Fruit fly (Drosophila melanogaster) whole organism, prepupa: Measurements from ENCODE around the gene Lrpprc2.

Experiments
- Blimp-1 ChIP-seq: fragments of 200-800 bp; sonication (Bioruptor generic); optimal IDR thresholded peaks from 3 replicates; lab custom pipeline; 2017; ENCODE audit warnings: missing biosample characterization, missing genetic modification characterization, mild to moderate bottlenecking, moderate library complexity, missing genetic modification reagents
- CG10631 ChIP-seq: fragments of 200-800 bp; sonication (Bioruptor generic); optimal IDR thresholded peaks from 2 replicates; lab custom pipeline; 2016; ENCODE audit warnings: missing biosample characterization, missing genetic modification characterization
- CG10669 ChIP-seq: fragments of 200-800 bp; sonication (Bioruptor generic); optimal IDR thresholded peaks from 3 replicates; lab custom pipeline; 2018; ENCODE audit warnings: missing biosample characterization, mild to moderate bottlenecking, missing genetic modification characterization, moderate library complexity
- CG11902 ChIP-seq: fragments of 200-800 bp; sonication (Bioruptor generic); optimal IDR thresholded peaks from 3 replicates; lab custom pipeline; 2016; ENCODE audit warnings: missing biosample characterization, missing genetic modification characterization
- CG15336 ChIP-seq: fragments of 200-800 bp; sonication (Bioruptor generic); IDR thresholded peaks from 2 replicates; pipeline ENCODE4 v1.3.6; 2022; ENCODE audit warnings: missing biosample characterization, missing genetic modification characterization
- CG3032 ChIP-seq: fragments of 200-800 bp; optimal IDR thresholded peaks from 2 replicates; lab custom pipeline; 2019; ENCODE audit warnings: missing biosample characterization, mild to moderate bottlenecking, missing genetic modification characterization, moderate library complexity
- CG34406 ChIP-seq: fragments of 200-800 bp; sonication (Bioruptor generic); optimal IDR thresholded peaks from 3 replicates; lab custom pipeline; 2016; ENCODE audit warnings: missing biosample characterization, missing genetic modification characterization
- CG3919 ChIP-seq: fragments of 200-800 bp; sonication (Bioruptor generic); optimal IDR thresholded peaks from 3 replicates; lab custom pipeline; 2016; ENCODE audit warnings: missing biosample characterization, missing genetic modification characterization
- CG4318 ChIP-seq: fragments of 200-800 bp; sonication (Bioruptor generic); optimal IDR thresholded peaks from 3 replicates; lab custom pipeline; 2017; ENCODE audit warnings: missing biosample characterization, mild to moderate bottlenecking, missing genetic modification characterization
- CG6163 ChIP-seq: fragments of 200-800 bp; sonication (Bioruptor generic); IDR thresholded peaks from 3 replicates; pipeline ENCODE4 v1.3.6; 2022; ENCODE audit warnings: missing biosample characterization, missing genetic modification characterization
- CG6276 ChIP-seq: fragments of 200-800 bp; sonication (Bioruptor generic); optimal IDR thresholded peaks from 2 replicates; lab custom pipeline; 2017; ENCODE audit warnings: missing biosample characterization, mild to moderate bottlenecking, missing genetic modification characterization
- CG6808 ChIP-seq: fragments of 200-800 bp; sonication (Bioruptor generic); optimal IDR thresholded peaks from 3 replicates; lab custom pipeline; 2017; ENCODE audit warnings: missing biosample characterization, missing genetic modification characterization, mild to moderate bottlenecking, moderate library complexity, missing genetic modification reagents
- CG6854 ChIP-seq: fragments of 200-800 bp; sonication (Bioruptor generic); optimal IDR thresholded peaks from 2 replicates; lab custom pipeline; 2017; ENCODE audit warnings: missing biosample characterization, mild to moderate bottlenecking, missing genetic modification characterization
- CG8319 ChIP-seq: fragments of 200-800 bp; sonication (Bioruptor generic); optimal IDR thresholded peaks from 3 replicates; lab custom pipeline; 2016; ENCODE audit warnings: missing biosample characterization, missing genetic modification characterization
- CG8632 ChIP-seq: fragments of 200-800 bp; sonication (Bioruptor generic); optimal IDR thresholded peaks from 3 replicates; lab custom pipeline; 2016; ENCODE audit warnings: missing biosample characterization, missing genetic modification characterization
- CG9139 ChIP-seq: fragments of 200-800 bp; sonication (Bioruptor generic); optimal IDR thresholded peaks from 3 replicates; lab custom pipeline; 2017; ENCODE audit warnings: missing biosample characterization, mild to moderate bottlenecking, missing genetic modification characterization
- Eip75B ChIP-seq: fragments of 200-800 bp; sonication (Bioruptor generic); optimal IDR thresholded peaks from 3 replicates; lab custom pipeline; 2016; ENCODE audit warnings: missing biosample characterization, missing genetic modification characterization
- Eip78C ChIP-seq: fragments of 200-800 bp; sonication (Bioruptor generic); peaks from one replicate; lab custom pipeline; 2016; ENCODE audit warnings: missing biosample characterization, missing genetic modification characterization
- Eip93F ChIP-seq: fragments of 200-800 bp; sonication (Bioruptor generic); optimal IDR thresholded peaks from 2 replicates; lab custom pipeline; 2016; ENCODE audit warnings: missing biosample characterization, mild to moderate bottlenecking, missing genetic modification characterization
- Ets21C ChIP-seq: fragments of 200-800 bp; sonication (Bioruptor generic); optimal IDR thresholded peaks from 3 replicates; lab custom pipeline; 2016; ENCODE audit warnings: missing biosample characterization, missing genetic modification characterization
- Ets96B ChIP-seq: fragments of 200-800 bp; optimal IDR thresholded peaks from 2 replicates; lab custom pipeline; 2019; ENCODE audit warnings: missing biosample characterization, mild to moderate bottlenecking, missing genetic modification characterization, moderate library complexity
- Hr38 ChIP-seq: sonication (Bioruptor generic); optimal IDR thresholded peaks from 2 replicates; lab custom pipeline; 2016; ENCODE audit warnings: missing biosample characterization, missing genetic modification characterization
- Hr4 ChIP-seq: fragments of 200-800 bp; sonication (Bioruptor generic); optimal IDR thresholded peaks from 3 replicates; lab custom pipeline; 2016; ENCODE audit warnings: missing biosample characterization, missing genetic modification characterization
- Lpt ChIP-seq: fragments of 200-800 bp; sonication (Bioruptor generic); optimal IDR thresholded peaks from 3 replicates; lab custom pipeline; 2016; ENCODE audit warnings: missing biosample characterization, missing genetic modification characterization
- Met ChIP-seq: fragments of 200-800 bp; sonication (Bioruptor generic); optimal IDR thresholded peaks from 3 replicates; lab custom pipeline; 2016; ENCODE audit warnings: missing biosample characterization, missing genetic modification characterization
- Smox ChIP-seq: fragments of 200-800 bp; sonication (Bioruptor generic); optimal IDR thresholded peaks from 3 replicates; lab custom pipeline; 2016; ENCODE audit warnings: missing biosample characterization, missing genetic modification characterization
- Sox14 ChIP-seq: fragments of 200-800 bp; sonication (Bioruptor generic); optimal IDR thresholded peaks from 3 replicates; lab custom pipeline; 2016; ENCODE audit warnings: missing biosample characterization, missing genetic modification characterization
- Sox15 ChIP-seq: fragments of 200-800 bp; sonication (Bioruptor generic); optimal IDR thresholded peaks from 3 replicates; lab custom pipeline; 2016; ENCODE audit warnings: missing biosample characterization, missing genetic modification characterization
- acj6 ChIP-seq: fragments of 200-800 bp; sonication (Bioruptor generic); optimal IDR thresholded peaks from 3 replicates; lab custom pipeline; 2016; ENCODE audit warnings: missing biosample characterization, missing genetic modification characterization
- cyc ChIP-seq: fragments of 200-800 bp; sonication (Bioruptor generic); optimal IDR thresholded peaks from 3 replicates; lab custom pipeline; 2016; ENCODE audit warnings: missing biosample characterization, missing genetic modification characterization
- dac ChIP-seq: fragments of 200-800 bp; sonication (Bioruptor generic); optimal IDR thresholded peaks from 2 replicates; lab custom pipeline; 2017; ENCODE audit warnings: missing biosample characterization, mild to moderate bottlenecking, missing genetic modification characterization
- eg ChIP-seq: fragments of 200-800 bp; sonication (Bioruptor generic); IDR thresholded peaks from 3 replicates; pipeline ENCODE4 v1.3.6; 2022; ENCODE audit warnings: missing biosample characterization, missing genetic modification characterization
- esn ChIP-seq: fragments of 200-800 bp; sonication (Bioruptor generic); optimal IDR thresholded peaks from 2 replicates; lab custom pipeline; 2016; ENCODE audit warnings: missing biosample characterization, mild to moderate bottlenecking, missing genetic modification characterization, moderate library complexity
- fd85E ChIP-seq: fragments of 200-800 bp; sonication (Bioruptor generic); optimal IDR thresholded peaks from 3 replicates; lab custom pipeline; 2016; ENCODE audit warnings: missing biosample characterization, missing genetic modification characterization
- fkh ChIP-seq: fragments of 200-800 bp; sonication (Bioruptor generic); optimal IDR thresholded peaks from 3 replicates; lab custom pipeline; 2017; ENCODE audit warnings: missing biosample characterization, mild to moderate bottlenecking, missing genetic modification characterization, moderate library complexity
- lz ChIP-seq: fragments of 200-800 bp; sonication (Bioruptor generic); optimal IDR thresholded peaks from 3 replicates; lab custom pipeline; 2016; ENCODE audit warnings: missing biosample characterization, missing genetic modification characterization
- net ChIP-seq: fragments of 200-800 bp; sonication (Bioruptor generic); optimal IDR thresholded peaks from 3 replicates; lab custom pipeline; 2016; ENCODE audit warnings: missing biosample characterization, missing genetic modification characterization
- salr ChIP-seq, 2 experiments: fragments of 200-800 bp; sonication (Bioruptor generic); optimal IDR thresholded peaks; 3 replicates each; lab custom pipeline; 2016 to 2018; ENCODE audit warnings: missing biosample characterization in 2 of 2, missing genetic modification characterization in 2 of 2, mild to moderate bottlenecking in 1 of 2
- spab ChIP-seq: fragments of 200-800 bp; sonication (Bioruptor generic); optimal IDR thresholded peaks from 2 replicates; lab custom pipeline; 2017; ENCODE audit warnings: missing biosample characterization, mild to moderate bottlenecking, missing genetic modification characterization, missing genetic modification reagents
- ss ChIP-seq, 2 experiments: fragments of 200-800 bp; sonication (Bioruptor generic); optimal IDR thresholded peaks; 2 replicates in 1 of 2; 3 replicates in 1 of 2; lab custom pipeline; 2017 to 2018; ENCODE audit warnings: mild to moderate bottlenecking in 2 of 2, missing biosample characterization in 2 of 2, missing genetic modification characterization in 2 of 2, moderate library complexity in 1 of 2
- svp ChIP-seq: fragments of 200-800 bp; sonication (Bioruptor generic); peaks from one replicate; lab custom pipeline; 2016; ENCODE audit warnings: missing biosample characterization, missing genetic modification characterization
- topi ChIP-seq: fragments of 200-800 bp; sonication (Bioruptor generic); optimal IDR thresholded peaks from 3 replicates; lab custom pipeline; 2016; ENCODE audit warnings: missing biosample characterization, missing genetic modification characterization

Lrpprc2 gene

dm6 chrX:1460278-1460872, at the start of gene Lrpprc2:
Lrpprc2 (minus strand) TSS chrX:1460617.
- TF ChIP-seq Hr4 (GFP tag; lab: Kevin White, UChicago) (no peak), net (GFP tag; lab: Kevin White, UChicago) (no peak), CG10631 (GFP tag; lab: Kevin White, UChicago) (no peak), CG11902 (no peak), ss (GFP tag; optimal IDR thresholded peaks at IDR 0.05; lab: Kevin White, UChicago) (no peak), Blimp-1 (GFP tag; lab: Kevin White, UChicago) (no peak), eg (GFP tag; lab: Robert Waterston, UW) (0 out of 3 replicates have a peak, but pooled peaks have one; percentile 9), Eip93F (no peak), Smox (no peak), Sox15 (GFP tag; lab: Kevin White, UChicago) (no peak), svp (GFP tag; lab: Kevin White, UChicago) (no peak), salr (GFP tag; optimal IDR thresholded peaks at IDR 0.05; lab: Kevin White, UChicago) (no peak), CG6808 (GFP tag; lab: Kevin White, UChicago) (peak; percentile 100), CG6163 (GFP tag; lab: Robert Waterston, UW) (no peak)

- TF ChIP-seq Eip78C (GFP tag; lab: Kevin White, UChicago) (no peak), Met (GFP tag; lab: Kevin White, UChicago) (no peak)
Observed at dm6 chrX:1508241-1508823, 47.9 kb upstream of the Lrpprc2 start.

dm6 chrX:1507751-1508150, 47.3 kb upstream of the Lrpprc2 start, which contains the start of gene Nmdar2:
Nmdar2 (minus strand) TSS chrX:1507809.
- TF ChIP-seq esn (GFP tag; lab: Kevin White, UChicago) (no peak), dac (GFP tag; lab: Kevin White, UChicago) (no peak), CG3032 (tag; lab: Kevin White, UChicago) (no peak), lz (GFP tag; lab: Kevin White, UChicago) (no peak), fd85E (GFP tag; lab: Kevin White, UChicago) (no peak), Lpt (GFP tag; lab: Kevin White, UChicago) (no peak), Eip78C (GFP tag; lab: Kevin White, UChicago) (no peak), CG8319 (no peak), CG6163 (GFP tag; lab: Robert Waterston, UW) (no peak), Hr38 (GFP tag; lab: Kevin White, UChicago) (no peak), CG15336 (no peak), Ets96B (tag; lab: Kevin White, UChicago) (no peak), Sox15 (GFP tag; lab: Kevin White, UChicago) (no peak), Sox14 (GFP tag; lab: Kevin White, UChicago) (no peak), CG3919 (GFP tag; lab: Kevin White, UChicago) (no peak), Eip93F (no peak), svp (GFP tag; lab: Kevin White, UChicago) (no peak), fkh (no peak), Eip75B (no peak), CG6276 (GFP tag; lab: Kevin White, UChicago) (no peak)

- no peak for TF ChIP-seq Hr4 (GFP tag; lab: Kevin White, UChicago)
- TF ChIP-seq CG10669 = peak; percentile 41
- TF ChIP-seq Met (GFP tag; lab: Kevin White, UChicago) = peak; percentile 68
- no peak for TF ChIP-seq Eip93F
- peak; percentile 40 for TF ChIP-seq CG34406 (GFP tag; lab: Kevin White, UChicago)
- TF ChIP-seq Ets21C (GFP tag; lab: Kevin White, UChicago) = peak; percentile 12
- TF ChIP-seq net (GFP tag; lab: Kevin White, UChicago) = peak; percentile 46
- TF ChIP-seq CG6276 (GFP tag; lab: Kevin White, UChicago) = no peak
- TF ChIP-seq CG15336 = peak; percentile 14; the same call in 1 of the 2 replicates
- TF ChIP-seq fkh = peak; percentile 35
- TF ChIP-seq Sox15 (GFP tag; lab: Kevin White, UChicago) = no peak
- peak; percentile 77 for TF ChIP-seq CG3919 (GFP tag; lab: Kevin White, UChicago)
- TF ChIP-seq acj6 (GFP tag; lab: Kevin White, UChicago) = peak; percentile 12
- TF ChIP-seq salr (GFP tag; optimal IDR thresholded peaks at IDR 0.05; lab: Kevin White, UChicago) = peak in 1 of 2 experiments; percentile 37
- peak; percentile 91 for TF ChIP-seq CG6854 (GFP tag; lab: Kevin White, UChicago)
- TF ChIP-seq CG11902 = no peak
- TF ChIP-seq spab (GFP tag; lab: Kevin White, UChicago) = peak; percentile 10
- peak; percentile 28 for TF ChIP-seq CG8632 (GFP tag; lab: Kevin White, UChicago)
- peak; percentile 51 for TF ChIP-seq dac (GFP tag; lab: Kevin White, UChicago)
- TF ChIP-seq CG4318 = no peak
- TF ChIP-seq CG9139 (GFP tag; lab: Kevin White, UChicago) = peak; percentile 61
- peak; percentile 70 for TF ChIP-seq topi
- peak; percentile 58 for TF ChIP-seq cyc (GFP tag; lab: Kevin White, UChicago)
Observed at dm6 chrX:1482840-1483518, 22.6 kb upstream of the Lrpprc2 start, which contains the start of the genes sta and inc. sta (minus strand) TSS chrX:1483413. inc (plus strand) TSS chrX:1483479.
